Worm (Caenorhabditis elegans) whole organism, young adult: ENCODE measurements around the gene fmo-4.

Source experiments
- B0035.1 ChIP-seq: sonication (generic microtip); optimal IDR thresholded peaks from 2 replicates; lab custom pipeline; 2016; ENCODE audit warnings: missing genetic modification characterization, mild to moderate bottlenecking, missing compliant biosample characterization, missing genotype, missing genetic modification reagents
- B0336.3 ChIP-seq: fragments of 200-800 bp; sonication (Bioruptor generic); IDR thresholded peaks from 2 replicates; pipeline ENCODE4 v1.3.6; 2022; ENCODE audit warnings: missing genetic modification characterization, missing compliant biosample characterization
- C06A6.2 ChIP-seq: fragments of 200-800 bp; sonication (Bioruptor generic); conservative IDR thresholded peaks from 2 replicates; pipeline ENCODE4 v1.3.6; 2022; ENCODE audit warnings: missing genetic modification characterization, missing compliant biosample characterization
- F33H1.4 ChIP-seq: fragments of 200-800 bp; sonication (Bioruptor generic); IDR thresholded peaks from 2 replicates; pipeline ENCODE4 v1.3.6; 2022; ENCODE audit warnings: missing genetic modification reagents, missing genetic modification characterization, missing compliant biosample characterization
- F55B11.4 ChIP-seq: sonication (generic microtip); optimal IDR thresholded peaks from 2 replicates; lab custom pipeline; 2016; ENCODE audit warnings: missing compliant biosample characterization, missing genetic modification characterization, borderline replicate concordance; ENCODE audit not compliant: insufficient read depth
- T07F8.4 ChIP-seq: sonication (generic microtip); optimal IDR thresholded peaks from 2 replicates; lab custom pipeline; 2016; ENCODE audit warnings: mild to moderate bottlenecking, missing genetic modification characterization, moderate library complexity, missing compliant biosample characterization
- Y56A3A.18 ChIP-seq: fragments of 200-800 bp; sonication (Bioruptor generic); IDR thresholded peaks from 2 replicates; pipeline ENCODE4 v1.3.6; 2022; ENCODE audit warnings: missing genetic modification reagents, missing genetic modification characterization, missing compliant biosample characterization
- Y67H2A.10 ChIP-seq: fragments of 200-800 bp; sonication (Bioruptor generic); conservative IDR thresholded peaks from 2 replicates; pipeline ENCODE4 v1.3.6; 2022; ENCODE audit warnings: missing genetic modification reagents, missing genetic modification characterization, missing compliant biosample characterization
- Y95B8A.8 ChIP-seq: fragments of 200-800 bp; sonication (Bioruptor generic); IDR thresholded peaks from 2 replicates; pipeline ENCODE4 v1.3.6; 2022; ENCODE audit warnings: missing genetic modification reagents, missing genetic modification characterization, missing compliant biosample characterization
- ZK185.1 ChIP-seq: sonication (generic microtip); optimal IDR thresholded peaks from 2 replicates; lab custom pipeline; 2016; ENCODE audit warnings: mild to moderate bottlenecking, missing genetic modification characterization, missing compliant biosample characterization; ENCODE audit not compliant: poor library complexity, severe bottlenecking
- attf-6 ChIP-seq: fragments of 200-800 bp; sonication (Bioruptor generic); IDR thresholded peaks from 2 replicates; pipeline ENCODE4 v1.3.6; 2022; ENCODE audit warnings: missing genetic modification reagents, missing genetic modification characterization, missing compliant biosample characterization
- cebp-1 ChIP-seq, 2 experiments: fragments of 200-800 bp in 1 of 2; sonication (Bioruptor generic) in 1 of 2; sonication (generic microtip) in 1 of 2; IDR thresholded peaks in 1 of 2; optimal IDR thresholded peaks in 1 of 2; 2 replicates each; pipeline versions ENCODE4 v1.3.6 to Lab custom; 2017 to 2022; ENCODE audit warnings: missing compliant biosample characterization in 2 of 2, missing genetic modification characterization in 2 of 2, mild to moderate bottlenecking in 1 of 2, missing genetic modification reagents in 1 of 2, moderate library complexity in 1 of 2
- cebp-2 ChIP-seq: fragments of 200-800 bp; sonication (Bioruptor generic); IDR thresholded peaks from 2 replicates; pipeline ENCODE4 v1.3.6; 2022; ENCODE audit warnings: missing genetic modification characterization, missing compliant biosample characterization
- ceh-27 ChIP-seq: fragments of 200-800 bp; sonication (Bioruptor generic); optimal IDR thresholded peaks from 2 replicates; lab custom pipeline; 2018; ENCODE audit warnings: mild to moderate bottlenecking, missing genetic modification characterization, moderate library complexity, missing compliant biosample characterization
- die-1 ChIP-seq: sonication (generic microtip); optimal IDR thresholded peaks from 2 replicates; lab custom pipeline; 2016; ENCODE audit warnings: missing genotype, mild to moderate bottlenecking, missing genetic modification characterization, missing compliant biosample characterization
- dox-1 ChIP-seq: fragments of 200-800 bp; sonication (Bioruptor generic); IDR thresholded peaks from 2 replicates; pipeline ENCODE4 v1.3.6; 2022; ENCODE audit warnings: missing genetic modification reagents, missing genetic modification characterization, missing compliant biosample characterization
- dpl-1 ChIP-seq: fragments of 150-350 bp; optimal IDR thresholded peaks from 2 replicates; lab custom pipeline; 2014; ENCODE audit warnings: missing biosample characterization, missing genetic modification reagents, missing genetic modification characterization
- ets-4 ChIP-seq: fragments of 200-800 bp; sonication (Bioruptor generic); optimal IDR thresholded peaks from 2 replicates; lab custom pipeline; 2018; ENCODE audit warnings: mild to moderate bottlenecking, missing genetic modification characterization, missing compliant biosample characterization
- gei-17 ChIP-seq: fragments of 200-800 bp; sonication (Bioruptor generic); optimal IDR thresholded peaks from 2 replicates; lab custom pipeline; 2018; ENCODE audit warnings: mild to moderate bottlenecking, missing genetic modification characterization, missing compliant biosample characterization
- hlh-12 ChIP-seq: sonication (generic microtip); optimal IDR thresholded peaks from 2 replicates; lab custom pipeline; 2016; ENCODE audit warnings: missing genetic modification characterization, missing compliant biosample characterization
- hlh-26 ChIP-seq: fragments of 200-800 bp; sonication (Bioruptor generic); conservative IDR thresholded peaks from 2 replicates; pipeline ENCODE4 v1.3.6; 2022; ENCODE audit warnings: missing genetic modification reagents, missing genetic modification characterization, missing compliant biosample characterization
- let-526 ChIP-seq: fragments of 200-800 bp; sonication (Bioruptor generic); IDR thresholded peaks from 2 replicates; pipeline ENCODE4 v1.3.6; 2022; ENCODE audit warnings: missing genetic modification reagents, missing genetic modification characterization, missing compliant biosample characterization
- let-607 ChIP-seq, 2 experiments: fragments of 200-800 bp in 1 of 2; sonication (Bioruptor generic) in 1 of 2; sonication (generic microtip) in 1 of 2; optimal IDR thresholded peaks; 2 replicates each; lab custom pipeline; 2016 to 2018; ENCODE audit warnings: mild to moderate bottlenecking in 2 of 2, missing compliant biosample characterization in 2 of 2, missing genetic modification characterization in 2 of 2, moderate library complexity in 2 of 2, missing genotype in 1 of 2
- lin-40 ChIP-seq: sonication (generic microtip); optimal IDR thresholded peaks from 2 replicates; lab custom pipeline; 2016; ENCODE audit warnings: missing genetic modification characterization, mild to moderate bottlenecking, missing compliant biosample characterization, missing genotype, missing genetic modification reagents
- lsy-27 ChIP-seq: sonication (generic microtip); optimal IDR thresholded peaks from 2 replicates; lab custom pipeline; 2017; ENCODE audit warnings: missing genetic modification characterization, mild to moderate bottlenecking, missing compliant biosample characterization, antibody characterized with exemption, missing genotype, borderline replicate concordance; ENCODE audit not compliant: insufficient read depth
- madf-6 ChIP-seq: fragments of 200-800 bp; sonication (Bioruptor generic); IDR thresholded peaks from 2 replicates; pipeline ENCODE4 v1.3.6; 2022; ENCODE audit warnings: missing genetic modification reagents, missing genetic modification characterization, missing compliant biosample characterization
- mcd-1 ChIP-seq: fragments of 200-800 bp; sonication (Bioruptor generic); IDR thresholded peaks from 2 replicates; pipeline ENCODE4 v1.3.6; 2022; ENCODE audit warnings: missing genetic modification reagents, missing genetic modification characterization, missing compliant biosample characterization
- mel-28 ChIP-seq: sonication (generic microtip); optimal IDR thresholded peaks from 2 replicates; lab custom pipeline; 2016; ENCODE audit warnings: borderline replicate concordance, mild to moderate bottlenecking, missing genetic modification characterization, missing compliant biosample characterization
- nfya-2 ChIP-seq: fragments of 200-800 bp; sonication (Bioruptor generic); IDR thresholded peaks from 2 replicates; pipeline ENCODE4 v1.3.6; 2022; ENCODE audit warnings: missing genetic modification reagents, missing genetic modification characterization, missing compliant biosample characterization
- nhr-120 ChIP-seq: fragments of 200-800 bp; sonication (Bioruptor generic); IDR thresholded peaks from 2 replicates; pipeline ENCODE4 v1.3.6; 2022; ENCODE audit warnings: missing genetic modification characterization, missing compliant biosample characterization
- nhr-179 ChIP-seq: sonication (generic microtip); optimal IDR thresholded peaks from 2 replicates; lab custom pipeline; 2016; ENCODE audit warnings: mild to moderate bottlenecking, missing genetic modification characterization, missing compliant biosample characterization
- snpc-3.4 ChIP-seq: sonication (generic microtip); optimal IDR thresholded peaks from 2 replicates; lab custom pipeline; 2017; ENCODE audit warnings: missing genetic modification characterization, mild to moderate bottlenecking, missing compliant biosample characterization, antibody characterized with exemption, moderate library complexity, missing genotype, missing genetic modification reagents
- sptf-2 ChIP-seq: fragments of 200-800 bp; sonication (Bioruptor generic); optimal IDR thresholded peaks from 2 replicates; lab custom pipeline; 2018; ENCODE audit warnings: mild to moderate bottlenecking, missing genetic modification characterization, missing compliant biosample characterization
- tbp1 ChIP-seq: fragments of 200-800 bp; sonication (Bioruptor generic); optimal IDR thresholded peaks from 2 replicates; lab custom pipeline; 2018; ENCODE audit warnings: mild to moderate bottlenecking, missing genetic modification characterization, missing compliant biosample characterization
- unc-62 ChIP-seq: fragments of 150-350 bp; optimal IDR thresholded peaks from 2 replicates; lab custom pipeline; 2014; ENCODE audit warnings: missing biosample characterization, missing genetic modification reagents, missing genetic modification characterization
- zfh-2 ChIP-seq: fragments of 200-800 bp; sonication (Bioruptor generic); conservative IDR thresholded peaks from 2 replicates; pipeline ENCODE4 v1.3.6; 2022; ENCODE audit warnings: missing genetic modification reagents, missing genetic modification characterization, missing compliant biosample characterization
- ztf-6 ChIP-seq: fragments of 200-800 bp; sonication (Bioruptor generic); IDR thresholded peaks from 2 replicates; pipeline ENCODE4 v1.3.6; 2022; ENCODE audit warnings: missing genetic modification reagents, missing genetic modification characterization, missing compliant biosample characterization

The fmo-4 gene

ce11 chrV:13621720-13622119 lies 15.2 kb upstream of the fmo-4 start, which contains the start of gene F53F4.16:
TSS of gene F53F4.16 (minus strand) at chrV:13621820.
- no peak for TF ChIP-seq F55B11.4
- TF ChIP-seq let-607 (tag; optimal IDR thresholded peaks at IDR 0.05; lab: Kevin White, UChicago), result no peak
- no peak for TF ChIP-seq nfya-2 (GFP tag; lab: Robert Waterston, UW)
- TF ChIP-seq B0336.3 (GFP tag; lab: Robert Waterston, UW), result no peak
- TF ChIP-seq hlh-12 (tag; lab: Kevin White, UChicago), result no peak
- no peak for TF ChIP-seq ceh-27
- no peak for TF ChIP-seq gei-17 (GFP tag; lab: Kevin White, UChicago)
- no peak for TF ChIP-seq ets-4 (GFP tag; lab: Kevin White, UChicago)
- no peak for TF ChIP-seq Y67H2A.10 (GFP tag; lab: Robert Waterston, UW)
- TF ChIP-seq snpc-3.4 (tag; lab: Kevin White, UChicago), result no peak
- TF ChIP-seq F33H1.4 (GFP tag; lab: Robert Waterston, UW), result no peak
- TF ChIP-seq, all 124 proteins: peak for 0

- TF ChIP-seq lsy-27 (tag; lab: Kevin White, UChicago) (no peak), Y56A3A.18 (GFP tag; lab: Robert Waterston, UW) (no peak), nhr-120 (GFP tag; lab: Robert Waterston, UW) (no peak), tbp1 (GFP tag; lab: Kevin White, UChicago) (no peak), let-526 (no peak), C06A6.2 (GFP tag; lab: Robert Waterston, UW) (no peak), Y95B8A.8 (GFP tag; lab: Robert Waterston, UW) (no peak), hlh-26 (GFP tag; lab: Robert Waterston, UW) (no peak), mel-28 (tag; lab: Kevin White, UChicago) (no peak)
Observed at ce11 chrV:13620676-13621075, 14.2 kb upstream of the fmo-4 start, which contains the start of gene F53F4.15. TSS of gene F53F4.15 (plus strand) at chrV:13620976.

ce11 chrV:13619752-13620151 lies 13.3 kb upstream of the fmo-4 start, which contains the start of gene srd-11:
TSS of gene srd-11 (minus strand) at chrV:13619852.
- no peak for TF ChIP-seq ztf-6 (GFP tag; lab: Robert Waterston, UW)
- TF ChIP-seq dpl-1 (GFP tag; lab: Kevin White, UChicago), result no peak
- no peak for TF ChIP-seq unc-62 (GFP tag; lab: Kevin White, UChicago)
- no peak for TF ChIP-seq T07F8.4 (tag; lab: Kevin White, UChicago)
- no peak for TF ChIP-seq attf-6 (GFP tag; lab: Robert Waterston, UW)
- TF ChIP-seq cebp-1 (GFP tag; IDR thresholded peaks at IDR 0.05; lab: Robert Waterston, UW), result no peak
- no peak for TF ChIP-seq cebp-1 (tag; optimal IDR thresholded peaks at IDR 0.05; lab: Kevin White, UChicago)
- TF ChIP-seq zfh-2 (GFP tag; lab: Robert Waterston, UW), result no peak
- no peak for TF ChIP-seq mcd-1 (GFP tag; lab: Robert Waterston, UW)
- TF ChIP-seq ZK185.1 (tag; lab: Kevin White, UChicago), result no peak
- TF ChIP-seq lin-40 (tag; lab: Kevin White, UChicago), result no peak
- TF ChIP-seq B0035.1 (tag; lab: Kevin White, UChicago), result no peak
- no peak for TF ChIP-seq die-1
- TF ChIP-seq madf-6, result no peak
- no peak for TF ChIP-seq sptf-2 (GFP tag; lab: Kevin White, UChicago)
- no peak for TF ChIP-seq nhr-179
- TF ChIP-seq cebp-2, result no peak
- no peak for TF ChIP-seq tbp1 (GFP tag; lab: Kevin White, UChicago)
- TF ChIP-seq dox-1, result no peak
- TF ChIP-seq ceh-27, result no peak
